Worm (Caenorhabditis elegans): ENCODE measurements around the gene T07F12.4.

Gene T07F12.4

ce11 chrX:4876904-4877303 is 23.7 kb downstream of the T07F12.4 start, which contains the start of gene tsp-14 (continued):
- peak; percentile 81 for TF ChIP-seq lin-14 (GFP tag; optimal IDR thresholded peaks at IDR 0.05)
- no peak for TF ChIP-seq lsy-2 (tag; optimal IDR thresholded peaks at IDR 0.05)
- no peak for TF ChIP-seq nhr-71 (tag; optimal IDR thresholded peaks at IDR 0.05)
- no peak for TF ChIP-seq pqm-1 (tag; optimal IDR thresholded peaks at IDR 0.05)
- no peak for TF ChIP-seq lir-3 (tag; optimal IDR thresholded peaks at IDR 0.05; ENCODE audit: poor library complexity)
- no peak for TF ChIP-seq ama-1 (optimal IDR thresholded peaks at IDR 0.05)
- TF ChIP-seq lin-39 (tag; optimal IDR thresholded peaks at IDR 0.05): no peak
- TF ChIP-seq swsn-7 (tag; optimal IDR thresholded peaks at IDR 0.05): no peak
- TF ChIP-seq jun-1 (tag; optimal IDR thresholded peaks at IDR 0.05): no peak
- TF ChIP-seq mab-9 (GFP tag; IDR thresholded peaks at IDR 0.05): no peak
- TF ChIP-seq nhr-12 (tag; optimal IDR thresholded peaks at IDR 0.05): no peak
- TF ChIP-seq zag-1 (tag; optimal IDR thresholded peaks at IDR 0.05): no peak
- TF ChIP-seq rnt-1 (tag; optimal IDR thresholded peaks at IDR 0.05): no peak
- no peak for TF ChIP-seq sox-4 (tag; optimal IDR thresholded peaks at IDR 0.05)
- TF ChIP-seq snpc-4 (tag; optimal IDR thresholded peaks at IDR 0.05): no peak
- no peak for TF ChIP-seq efl-3 (GFP tag; optimal IDR thresholded peaks at IDR 0.05)
- no peak for TF ChIP-seq egl-13 (tag; optimal IDR thresholded peaks at IDR 0.05)
- no peak for TF ChIP-seq dsc-1 (tag; optimal IDR thresholded peaks at IDR 0.05)
- TF ChIP-seq grh-1 (GFP tag; IDR thresholded peaks at IDR 0.05): no peak
- peak; percentile 12 for TF ChIP-seq snu-23 (GFP tag; optimal IDR thresholded peaks at IDR 0.05)
- peak; percentile 79 for TF ChIP-seq blmp-1 (tag; optimal IDR thresholded peaks at IDR 0.05)
- TF ChIP-seq nhr-84 (tag; optimal IDR thresholded peaks at IDR 0.05): no peak
- TF ChIP-seq mdl-1 (tag; optimal IDR thresholded peaks at IDR 0.05): no peak
- TF ChIP-seq ceh-63 (GFP tag; optimal IDR thresholded peaks at IDR 0.05): no peak
- TF ChIP-seq C16A3.4 (tag; optimal IDR thresholded peaks at IDR 0.05): no peak
- peak; percentile 36 for TF ChIP-seq mep-1 (tag; optimal IDR thresholded peaks at IDR 0.05)
- TF ChIP-seq fkh-8 (tag; optimal IDR thresholded peaks at IDR 0.05): no peak
- TF ChIP-seq nhr-11 (tag; optimal IDR thresholded peaks at IDR 0.05): no peak
- TF ChIP-seq ztf-11 (tag; optimal IDR thresholded peaks at IDR 0.05): no peak
- no peak for TF ChIP-seq ets-5 (GFP tag; IDR thresholded peaks at IDR 0.05)
- peak; percentile 8 for TF ChIP-seq nhr-90 (tag; optimal IDR thresholded peaks at IDR 0.05; ENCODE audit: poor library complexity)
- TF ChIP-seq nhr-20 (tag; optimal IDR thresholded peaks at IDR 0.05): no peak
- no peak for TF ChIP-seq alr-1 (tag; optimal IDR thresholded peaks at IDR 0.05; ENCODE audit: borderline replicate concordance)

- peak; percentile 12 for TF ChIP-seq nhr-85 (tag)
- no peak for TF ChIP-seq pag-3 (tag; optimal IDR thresholded peaks at IDR 0.05; ENCODE audit: borderline replicate concordance, insufficient read depth)
- no peak for TF ChIP-seq ceh-88 (GFP tag; IDR thresholded peaks at IDR 0.05)
- TF ChIP-seq blmp-1 (tag; optimal IDR thresholded peaks at IDR 0.05): peak; percentile 96
Measured at ce11 chrX:4875296-4875695, 25.3 kb downstream of the T07F12.4 start.

- TF ChIP-seq lin-14 (GFP tag; optimal IDR thresholded peaks at IDR 0.05) (peak; percentile 37), F16B12.6 (tag; optimal IDR thresholded peaks at IDR 0.05) (no peak), lsy-2 (tag; optimal IDR thresholded peaks at IDR 0.05) (no peak), lin-15B (tag; optimal IDR thresholded peaks at IDR 0.05) (no peak)
Measured at ce11 chrX:4872758-4873157, 27.9 kb downstream of the T07F12.4 start.

- no peak for TF ChIP-seq lin-39 (tag; optimal IDR thresholded peaks at IDR 0.05)
- peak; percentile 16 for TF ChIP-seq lin-14 (GFP tag; optimal IDR thresholded peaks at IDR 0.05)
- peak; percentile 28 for TF ChIP-seq fkh-10 (GFP tag; optimal IDR thresholded peaks at IDR 0.05)
- TF ChIP-seq mep-1 (tag; optimal IDR thresholded peaks at IDR 0.05): peak; percentile 9
- no peak for TF ChIP-seq ztf-11 (tag; optimal IDR thresholded peaks at IDR 0.05)
Measured at ce11 chrX:4870683-4871082, 29.9 kb downstream of the T07F12.4 start.

Measured in whole organism, L1 larva.